Worm (Caenorhabditis elegans) whole organism, young adult: ENCODE data around the gene K02F3.9.
A peak's percentile ranks its signal among the peaks of the same experiment; 100 is the strongest.

Source experiments
- B0035.1 ChIP-seq: sonication (generic microtip); optimal IDR thresholded peaks from 2 replicates; lab custom pipeline; 2016; ENCODE audit warnings: missing genetic modification characterization, mild to moderate bottlenecking, missing compliant biosample characterization, missing genotype, missing genetic modification reagents
- B0261.1 ChIP-seq: sonication (generic microtip); optimal IDR thresholded peaks from 2 replicates; lab custom pipeline; 2016; ENCODE audit warnings: mild to moderate bottlenecking, missing genetic modification characterization, moderate library complexity, missing compliant biosample characterization
- C06A6.2 ChIP-seq: fragments of 200-800 bp; sonication (Bioruptor generic); conservative IDR thresholded peaks from 2 replicates; pipeline ENCODE4 v1.3.6; 2022; ENCODE audit warnings: missing genetic modification characterization, missing compliant biosample characterization
- C17E4.6 ChIP-seq: fragments of 200-800 bp; sonication (Bioruptor generic); IDR thresholded peaks from 2 replicates; pipeline ENCODE4 v1.3.6; 2022; ENCODE audit warnings: missing genetic modification reagents, missing genetic modification characterization, missing compliant biosample characterization
- D2030.7 ChIP-seq: fragments of 200-800 bp; sonication (Bioruptor generic); IDR thresholded peaks from 2 replicates; pipeline ENCODE4 v1.3.6; 2022; ENCODE audit warnings: missing genetic modification reagents, missing genetic modification characterization, missing compliant biosample characterization
- F10E7.11 ChIP-seq: sonication (generic microtip); optimal IDR thresholded peaks from 2 replicates; lab custom pipeline; 2017; ENCODE audit warnings: mild to moderate bottlenecking, missing genetic modification characterization, moderate library complexity, missing compliant biosample characterization
- F52B5.7 ChIP-seq: sonication (generic microtip); optimal IDR thresholded peaks from 2 replicates; lab custom pipeline; 2016; ENCODE audit warnings: mild to moderate bottlenecking, missing genetic modification characterization, missing compliant biosample characterization
- ZK185.1 ChIP-seq: sonication (generic microtip); optimal IDR thresholded peaks from 2 replicates; lab custom pipeline; 2016; ENCODE audit warnings: mild to moderate bottlenecking, missing genetic modification characterization, missing compliant biosample characterization; ENCODE audit not compliant: poor library complexity, severe bottlenecking
- akir-1 ChIP-seq: fragments of 200-800 bp; sonication (Bioruptor generic); optimal IDR thresholded peaks from 2 replicates; lab custom pipeline; 2018; ENCODE audit warnings: mild to moderate bottlenecking, missing genetic modification characterization, moderate library complexity, missing compliant biosample characterization
- ama-1 ChIP-seq, 3 experiments: fragments of 150-350 bp in 1 of 3; sonication (generic microtip) in 2 of 3; optimal IDR thresholded peaks; 2 replicates each; lab custom pipeline; 2014 to 2018; ENCODE audit warnings: missing biosample characterization in 2 of 3, missing genetic modification characterization in 2 of 3, missing genetic modification reagents in 2 of 3
- aptf-2 ChIP-seq: fragments of 200-800 bp; sonication (Bioruptor generic); conservative IDR thresholded peaks from 2 replicates; pipeline ENCODE4 v1.3.6; 2022; ENCODE audit warnings: missing genetic modification reagents, missing genetic modification characterization, missing compliant biosample characterization
- aptf-3 ChIP-seq: fragments of 200-800 bp; sonication (Bioruptor generic); IDR thresholded peaks from 2 replicates; pipeline ENCODE4 v1.3.6; 2022; ENCODE audit warnings: missing genetic modification characterization, missing compliant biosample characterization
- attf-3 ChIP-seq: fragments of 200-800 bp; sonication (Bioruptor generic); conservative IDR thresholded peaks from 2 replicates; pipeline ENCODE4 v1.3.6; 2022; ENCODE audit warnings: missing genetic modification reagents, missing genetic modification characterization, missing compliant biosample characterization
- attf-5 ChIP-seq: fragments of 200-800 bp; sonication (Bioruptor generic); optimal IDR thresholded peaks from 2 replicates; lab custom pipeline; 2018; ENCODE audit warnings: mild to moderate bottlenecking, missing genetic modification characterization, missing compliant biosample characterization
- cebp-1 ChIP-seq, 2 experiments: fragments of 200-800 bp in 1 of 2; sonication (Bioruptor generic) in 1 of 2; sonication (generic microtip) in 1 of 2; IDR thresholded peaks in 1 of 2; optimal IDR thresholded peaks in 1 of 2; 2 replicates each; pipeline versions ENCODE4 v1.3.6 to Lab custom; 2017 to 2022; ENCODE audit warnings: missing compliant biosample characterization in 2 of 2, missing genetic modification characterization in 2 of 2, mild to moderate bottlenecking in 1 of 2, missing genetic modification reagents in 1 of 2, moderate library complexity in 1 of 2
- ceh-40 ChIP-seq: fragments of 200-800 bp; sonication (Bioruptor generic); IDR thresholded peaks from 2 replicates; pipeline ENCODE4 v1.3.6; 2022; ENCODE audit warnings: missing genetic modification characterization, missing compliant biosample characterization
- die-1 ChIP-seq: sonication (generic microtip); optimal IDR thresholded peaks from 2 replicates; lab custom pipeline; 2016; ENCODE audit warnings: missing genotype, mild to moderate bottlenecking, missing genetic modification characterization, missing compliant biosample characterization
- dpl-1 ChIP-seq: fragments of 150-350 bp; optimal IDR thresholded peaks from 2 replicates; lab custom pipeline; 2014; ENCODE audit warnings: missing biosample characterization, missing genetic modification reagents, missing genetic modification characterization
- egrh-3 ChIP-seq: fragments of 200-800 bp; sonication (Bioruptor generic); IDR thresholded peaks from 2 replicates; pipeline ENCODE4 v1.3.6; 2022; ENCODE audit warnings: missing genetic modification reagents, missing genetic modification characterization, missing compliant biosample characterization
- hlh-12 ChIP-seq: sonication (generic microtip); optimal IDR thresholded peaks from 2 replicates; lab custom pipeline; 2016; ENCODE audit warnings: missing genetic modification characterization, missing compliant biosample characterization
- hmg-1.2 ChIP-seq: fragments of 200-800 bp; sonication (Bioruptor generic); IDR thresholded peaks from 2 replicates; pipeline ENCODE4 v1.3.6; 2022; ENCODE audit warnings: missing genetic modification reagents, missing genetic modification characterization, missing compliant biosample characterization
- hrde-1 ChIP-seq: sonication (generic microtip); optimal IDR thresholded peaks from 2 replicates; lab custom pipeline; 2016; ENCODE audit warnings: missing genetic modification characterization, mild to moderate bottlenecking, missing compliant biosample characterization, moderate library complexity, missing genotype, missing genetic modification reagents, borderline replicate concordance
- hsf-1 ChIP-seq: fragments of 200-800 bp; sonication (Bioruptor generic); IDR thresholded peaks from 2 replicates; pipeline ENCODE4 v1.3.6; 2022; ENCODE audit warnings: missing genetic modification reagents, missing genetic modification characterization, missing compliant biosample characterization
- lin-54 ChIP-seq: fragments of 200-800 bp; sonication (Bioruptor generic); optimal IDR thresholded peaks from 2 replicates; lab custom pipeline; 2018; ENCODE audit warnings: mild to moderate bottlenecking, missing genetic modification characterization, missing compliant biosample characterization
- lir-1 ChIP-seq: fragments of 200-800 bp; sonication (Bioruptor generic); conservative IDR thresholded peaks from 2 replicates; pipeline ENCODE4 v1.3.6; 2022; ENCODE audit warnings: missing genetic modification reagents, missing genetic modification characterization, missing compliant biosample characterization
- madf-10 ChIP-seq: sonication (generic microtip); optimal IDR thresholded peaks from 2 replicates; lab custom pipeline; 2016; ENCODE audit warnings: mild to moderate bottlenecking, missing genetic modification characterization, missing compliant biosample characterization
- madf-8 ChIP-seq: fragments of 200-800 bp; sonication (Bioruptor generic); conservative IDR thresholded peaks from 2 replicates; pipeline ENCODE4 v1.3.6; 2022; ENCODE audit warnings: missing genetic modification reagents, missing genetic modification characterization, missing compliant biosample characterization
- mel-28 ChIP-seq: sonication (generic microtip); optimal IDR thresholded peaks from 2 replicates; lab custom pipeline; 2016; ENCODE audit warnings: borderline replicate concordance, mild to moderate bottlenecking, missing genetic modification characterization, missing compliant biosample characterization
- mes-4 ChIP-seq: sonication (generic microtip); optimal IDR thresholded peaks from 2 replicates; lab custom pipeline; 2016; ENCODE audit warnings: missing genotype, missing genetic modification characterization, missing compliant biosample characterization
- nhr-179 ChIP-seq: sonication (generic microtip); optimal IDR thresholded peaks from 2 replicates; lab custom pipeline; 2016; ENCODE audit warnings: mild to moderate bottlenecking, missing genetic modification characterization, missing compliant biosample characterization
- pbrm-1 ChIP-seq: fragments of 200-800 bp; sonication (Bioruptor generic); IDR thresholded peaks from 2 replicates; pipeline ENCODE4 v1.3.6; 2022; ENCODE audit warnings: missing genetic modification reagents, missing genetic modification characterization, missing compliant biosample characterization
- pha-4 ChIP-seq: fragments of 150-350 bp; sonication (generic microtip); optimal IDR thresholded peaks from 2 replicates; lab custom pipeline; 2014; ENCODE audit warnings: missing biosample characterization, missing genetic modification reagents, missing genetic modification characterization
- rec-8 ChIP-seq, 2 experiments: sonication (generic microtip); optimal IDR thresholded peaks; 2 replicates each; lab custom pipeline; 2016; ENCODE audit warnings: mild to moderate bottlenecking in 2 of 2, missing genetic modification characterization in 2 of 2, missing genetic modification reagents in 2 of 2, missing genotype in 2 of 2, missing biosample characterization in 1 of 2, missing compliant biosample characterization in 1 of 2, moderate library complexity in 1 of 2
- repo-1 ChIP-seq: sonication (generic microtip); optimal IDR thresholded peaks from 2 replicates; lab custom pipeline; 2017; ENCODE audit warnings: mild to moderate bottlenecking, missing genetic modification characterization, missing compliant biosample characterization
- snpc-4 ChIP-seq, 5 experiments: fragments of 150-350 bp in 1 of 5; sonication (generic microtip) in 4 of 5; optimal IDR thresholded peaks; 2 replicates each; lab custom pipeline; 2014 to 2018; ENCODE audit warnings: missing genetic modification characterization in 5 of 5, missing biosample characterization in 3 of 5, antibody characterized with exemption in 2 of 5, mild to moderate bottlenecking in 2 of 5, missing compliant biosample characterization in 2 of 5, missing genotype in 2 of 5, moderate library complexity in 2 of 5, missing genetic modification reagents in 1 of 5
- sptf-2 ChIP-seq: fragments of 200-800 bp; sonication (Bioruptor generic); optimal IDR thresholded peaks from 2 replicates; lab custom pipeline; 2018; ENCODE audit warnings: mild to moderate bottlenecking, missing genetic modification characterization, missing compliant biosample characterization
- tbp1 ChIP-seq: fragments of 200-800 bp; sonication (Bioruptor generic); optimal IDR thresholded peaks from 2 replicates; lab custom pipeline; 2018; ENCODE audit warnings: mild to moderate bottlenecking, missing genetic modification characterization, missing compliant biosample characterization
- tlf-1 ChIP-seq: fragments of 200-800 bp; sonication (Bioruptor generic); optimal IDR thresholded peaks from 2 replicates; lab custom pipeline; 2018; ENCODE audit warnings: mild to moderate bottlenecking, missing genetic modification characterization, missing compliant biosample characterization
- unc-130 ChIP-seq: sonication (generic microtip); optimal IDR thresholded peaks from 2 replicates; lab custom pipeline; 2016; ENCODE audit warnings: missing genetic modification reagents, missing genetic modification characterization, missing compliant biosample characterization
- unc-62 ChIP-seq: fragments of 150-350 bp; optimal IDR thresholded peaks from 2 replicates; lab custom pipeline; 2014; ENCODE audit warnings: missing biosample characterization, missing genetic modification reagents, missing genetic modification characterization
- xnd-1 ChIP-seq: sonication (generic microtip); optimal IDR thresholded peaks from 2 replicates; lab custom pipeline; 2016; ENCODE audit warnings: missing genotype, missing genetic modification reagents, missing genetic modification characterization, missing compliant biosample characterization
- ztf-3 ChIP-seq: fragments of 200-800 bp; sonication (Bioruptor generic); optimal IDR thresholded peaks from 2 replicates; lab custom pipeline; 2018; ENCODE audit warnings: mild to moderate bottlenecking, missing genetic modification characterization, missing compliant biosample characterization

The K02F3.9 gene

ce11 chrIII:842630-843029 is 1.5 kb upstream of the K02F3.9 start, which contains the start of gene far-8:
Gene far-8, plus strand, starts transcription at chrIII:842930.
- TF ChIP-seq aptf-2 (GFP tag; lab: Robert Waterston, UW) (no peak), egrh-3 (no peak), nhr-179 (tag; lab: Kevin White, UChicago) (no peak), hrde-1 (no peak), B0261.1 (tag; lab: Kevin White, UChicago) (no peak)

ce11 chrIII:839491-839890 is 1.7 kb downstream of the K02F3.9 start, which contains the start of gene dos-3:
Gene dos-3, minus strand, starts transcription at chrIII:839591.
- no peak for TF ChIP-seq die-1

- TF ChIP-seq unc-130 = no peak
- no peak for TF ChIP-seq rec-8 (tag; optimal IDR thresholded peaks at IDR 0.05; lab: Kevin White, UChicago)
- peak; percentile 96 for TF ChIP-seq aptf-3
- peak; percentile 69 for TF ChIP-seq attf-3 (GFP tag; lab: Robert Waterston, UW)
- TF ChIP-seq mel-28 = peak; percentile 90
- TF ChIP-seq D2030.7 = no peak
- TF ChIP-seq cebp-1 (GFP tag; IDR thresholded peaks at IDR 0.05; lab: Robert Waterston, UW) = peak; percentile 83
- peak; percentile 93 for TF ChIP-seq cebp-1 (tag; optimal IDR thresholded peaks at IDR 0.05; lab: Kevin White, UChicago)
- TF ChIP-seq egrh-3 = peak; percentile 34; the same call in 1 of the 2 replicates
- peak; percentile 70 for TF ChIP-seq lin-54
- TF ChIP-seq sptf-2 (GFP tag; lab: Kevin White, UChicago) = peak; percentile 77
- TF ChIP-seq hsf-1 = peak; percentile 82; the same call in 1 of the 2 replicates
- peak; percentile 62 for TF ChIP-seq pha-4 (tag; lab: Kevin White, UChicago)
- no peak for TF ChIP-seq hlh-12 (tag; lab: Kevin White, UChicago)
- peak; percentile 81 for TF ChIP-seq madf-10
- TF ChIP-seq pbrm-1 = peak; percentile 96
- TF ChIP-seq ZK185.1 = peak; percentile 61
- TF ChIP-seq attf-5 (GFP tag; lab: Kevin White, UChicago) = peak; percentile 86
- TF ChIP-seq xnd-1 (tag; lab: Kevin White, UChicago) = no peak
- TF ChIP-seq mes-4 (tag; lab: Kevin White, UChicago) = no peak
- peak; percentile 94 for TF ChIP-seq ceh-40 (GFP tag; lab: Robert Waterston, UW)
- no peak for TF ChIP-seq unc-62 (GFP tag; lab: Kevin White, UChicago)
- TF ChIP-seq madf-8 = no peak
- peak; percentile 99 for TF ChIP-seq repo-1 (tag; lab: Kevin White, UChicago)
- peak; percentile 91 for TF ChIP-seq ama-1 (optimal IDR thresholded peaks at IDR 0.05; lab: Kevin White, UChicago)
- peak in 1 of 2 experiments; percentile 65 for TF ChIP-seq ama-1 (GFP tag; optimal IDR thresholded peaks at IDR 0.05; lab: Kevin White, UChicago)
- peak; percentile 93 for TF ChIP-seq C17E4.6
- peak; percentile 91 for TF ChIP-seq ztf-3 (GFP tag; lab: Kevin White, UChicago)
- peak; percentile 74 for TF ChIP-seq hmg-1.2 (GFP tag; lab: Robert Waterston, UW)
- peak; percentile 90 for TF ChIP-seq C06A6.2 (GFP tag; lab: Robert Waterston, UW)
- TF ChIP-seq snpc-4 (GFP tag; optimal IDR thresholded peaks at IDR 0.05; lab: Kevin White, UChicago) = no peak
- TF ChIP-seq snpc-4 (tag; optimal IDR thresholded peaks at IDR 0.05; lab: Kevin White, UChicago) = peak in 2 of 4 experiments; percentile 27 to 48
- peak; percentile 99 for TF ChIP-seq F52B5.7
- TF ChIP-seq tlf-1 (GFP tag; lab: Kevin White, UChicago) = peak; percentile 92
- peak; percentile 87 for TF ChIP-seq B0035.1
- no peak for TF ChIP-seq dpl-1 (GFP tag; lab: Kevin White, UChicago)
- TF ChIP-seq tbp1 (GFP tag; lab: Kevin White, UChicago) = peak; percentile 74
- TF ChIP-seq F10E7.11 (tag; lab: Kevin White, UChicago) = peak; percentile 98
- peak; percentile 42 for TF ChIP-seq akir-1
- peak; percentile 77; the same call in 1 of the 2 replicates for TF ChIP-seq lir-1 (GFP tag; lab: Robert Waterston, UW)
- TF ChIP-seq die-1 = peak; percentile 54
Observed at ce11 chrIII:835713-836278, 5.4 kb downstream of the K02F3.9 start.
